Worm (Caenorhabditis elegans) whole organism, L3 larva: ENCODE data around the gene fbxc-19.

Source experiments
- ZK546.5 ChIP-seq: sonication (generic microtip); optimal IDR thresholded peaks from 2 replicates; lab custom pipeline; 2017; ENCODE audit warnings: missing biosample characterization, missing genetic modification characterization
- ama-1 ChIP-seq: fragments of 150-350 bp; optimal IDR thresholded peaks from 2 replicates; lab custom pipeline; 2018
- daf-12 ChIP-seq: fragments of 150-350 bp; optimal IDR thresholded peaks from 2 replicates; lab custom pipeline; 2014; ENCODE audit warnings: missing biosample characterization, missing genetic modification reagents, missing genetic modification characterization
- egl-5 ChIP-seq: fragments of 150-350 bp; optimal IDR thresholded peaks from 2 replicates; lab custom pipeline; 2017; ENCODE audit warnings: missing biosample characterization, missing genetic modification reagents, missing genetic modification characterization, inconsistent platforms
- elt-3 ChIP-seq, 3 experiments: fragments of 150-350 bp in 1 of 3; sonication (generic microtip) in 2 of 3; optimal IDR thresholded peaks; 2 replicates in 2 of 3; 4 replicates in 1 of 3; lab custom pipeline; 2014 to 2017; ENCODE audit warnings: missing biosample characterization in 3 of 3, missing genetic modification characterization in 3 of 3
- jun-1 ChIP-seq: fragments of 150-350 bp; optimal IDR thresholded peaks from 2 replicates; lab custom pipeline; 2014; ENCODE audit warnings: missing biosample characterization, missing genetic modification reagents, missing genetic modification characterization
- nhr-11 ChIP-seq: fragments of 150-350 bp; optimal IDR thresholded peaks from 2 replicates; lab custom pipeline; 2014; ENCODE audit warnings: missing biosample characterization, missing genetic modification characterization
- nhr-77 ChIP-seq: fragments of 150-350 bp; optimal IDR thresholded peaks from 2 replicates; lab custom pipeline; 2014; ENCODE audit warnings: missing biosample characterization, missing genetic modification characterization
- pha-4 ChIP-seq: fragments of 150-350 bp; optimal IDR thresholded peaks from 2 replicates; lab custom pipeline; 2014; ENCODE audit warnings: missing biosample characterization, missing genetic modification reagents, missing genetic modification characterization
- unc-62 ChIP-seq: fragments of 150-350 bp; sonication (generic microtip); optimal IDR thresholded peaks from 4 replicates; lab custom pipeline; 2014; ENCODE audit warnings: missing biosample characterization, missing genetic modification reagents, missing genetic modification characterization
- ztf-11 ChIP-seq: fragments of 150-350 bp; optimal IDR thresholded peaks from 2 replicates; lab custom pipeline; 2014; ENCODE audit warnings: missing biosample characterization, missing genetic modification characterization
- ztf-4 ChIP-seq: fragments of 150-350 bp; optimal IDR thresholded peaks from 2 replicates; lab custom pipeline; 2014; ENCODE audit warnings: missing biosample characterization, missing genetic modification characterization

DNA sequence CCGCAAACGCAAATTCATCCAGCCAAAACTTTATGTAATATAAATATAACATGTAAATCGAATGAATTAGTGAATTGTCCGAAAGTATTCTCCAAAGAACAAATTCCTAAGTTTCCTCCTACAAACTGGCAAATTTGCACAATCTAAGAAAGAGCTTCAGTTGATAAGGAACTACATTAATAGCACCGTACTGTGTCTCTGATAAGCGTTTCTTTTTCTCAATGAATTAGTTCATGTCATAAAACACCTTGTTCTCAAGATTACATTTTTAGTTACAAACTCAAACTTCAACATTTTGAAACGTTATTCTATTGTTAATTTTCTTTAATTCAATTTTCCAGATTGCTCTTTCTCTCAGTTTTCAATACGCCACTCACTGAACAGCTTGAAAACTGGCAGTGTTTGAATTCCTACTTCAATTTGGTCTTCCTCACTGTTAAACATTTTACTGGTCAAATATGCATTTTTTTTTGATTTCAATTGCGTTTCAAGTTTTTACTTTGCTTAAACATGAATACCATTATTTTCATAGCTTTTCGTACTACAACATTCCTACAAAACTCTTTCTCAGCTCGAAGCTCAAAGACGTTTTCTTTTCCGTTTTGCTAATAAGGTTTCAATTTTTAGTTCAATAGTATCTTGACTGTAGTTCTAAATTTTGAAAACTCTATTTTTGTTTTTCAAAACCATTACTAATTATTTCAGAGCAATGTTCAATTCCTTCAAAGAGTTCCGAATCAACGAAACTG is 45.6 kb downstream of the fbxc-19 start, which contains the start of gene math-15:
- TF ChIP-seq nhr-77 (tag; lab: Kevin White, UChicago) (no peak), ztf-11 (tag; lab: Kevin White, UChicago) (no peak), nhr-11 (no peak), ama-1 (lab: Kevin White, UChicago) (no peak), pha-4 (tag; lab: Kevin White, UChicago) (no peak), elt-3 (tag; optimal IDR thresholded peaks at IDR 0.05; lab: Kevin White, UChicago) (no peak), unc-62 (GFP tag; lab: Kevin White, UChicago) (no peak), daf-12 (tag; lab: Kevin White, UChicago) (no peak), ztf-4 (tag; lab: Kevin White, UChicago) (no peak), jun-1 (no peak), egl-5 (tag; lab: Kevin White, UChicago) (no peak), ZK546.5 (tag; lab: Kevin White, UChicago) (no peak)
